Fruit fly (Drosophila melanogaster) S2 (cell line): ENCODE measurements around the gene CG8891.

Experiments
- CG8478 ChIP-seq: fragments of >200 bp; optimal IDR thresholded peaks from 2 replicates; lab custom pipeline; 2018
- CTCF ChIP-seq, 2 experiments: fragments of >200 bp; optimal IDR thresholded peaks; 2 replicates each; lab custom pipeline; 2018

DNA sequence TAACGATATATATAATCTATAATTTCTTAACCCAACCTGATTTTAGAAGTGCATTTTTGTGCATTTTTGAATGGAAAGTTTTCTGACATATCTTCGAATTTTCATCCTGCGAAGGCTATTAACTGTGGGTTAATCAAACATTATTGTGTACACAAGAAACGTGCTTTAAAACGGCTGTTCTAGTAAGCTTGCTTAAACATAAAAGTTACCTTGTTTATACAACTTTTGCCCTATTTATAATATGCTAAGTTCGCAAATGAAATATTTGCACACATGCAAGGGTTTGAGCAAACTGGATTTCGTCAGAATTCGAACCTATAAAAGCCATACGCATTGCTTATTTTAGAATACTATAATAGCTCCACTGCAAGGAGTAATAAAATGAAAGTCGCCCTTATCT is 42.1 kb downstream of the CG8891 start, which contains the start of gene Sgs1:
- TF ChIP-seq CTCF (optimal IDR thresholded peaks at IDR 0.05; lab: Kevin White, UChicago) (no peak), CG8478 (lab: Kevin White, UChicago) (no peak)
